Fruit fly (Drosophila melanogaster): ENCODE data around the gene CG32071.

CG32071 gene

dm6 chr3L:11097982-11098663 lies 5.5 kb downstream of the CG32071 start, which contains the start of the genes Irbp18 and APP-BP1:
Gene Irbp18 (minus strand): TSS chr3L:11098186.
Gene APP-BP1 (plus strand): TSS chr3L:11098412.
- peak; percentile 91 for TF ChIP-seq CG17801 (GFP tag; optimal IDR thresholded peaks at IDR 0.05; ENCODE audit: partially characterized antibody)

dm6 chr3L:11096195-11096908 lies 7.3 kb downstream of the CG32071 start, which contains the start of the genes CG46439, Iyd and CG33947:
Gene CG46439 (minus strand): TSS chr3L:11096245.
Gene Iyd (minus strand): TSS chr3L:11096245.
Gene CG33947 (plus strand): TSS chr3L:11096496.
- TF ChIP-seq CG17801 (GFP tag; optimal IDR thresholded peaks at IDR 0.05; ENCODE audit: partially characterized antibody), result peak; percentile 92

- no peak for TF ChIP-seq CG17801 (GFP tag; optimal IDR thresholded peaks at IDR 0.05; ENCODE audit: partially characterized antibody)
These were observed 9.4 kb downstream of the CG32071 start for dm6 chr3L:11094279-11094678.

- TF ChIP-seq CG17801 (GFP tag; optimal IDR thresholded peaks at IDR 0.05; ENCODE audit: partially characterized antibody), result peak; percentile 54
These were observed 10.6 kb downstream of the CG32071 start, which contains the start of gene JIL-1 for dm6 chr3L:11093046-11093520. Gene JIL-1 (minus strand): TSS chr3L:11093193.

dm6 chr3L:11092610-11092961 lies 11.1 kb downstream of the CG32071 start:
- no peak for TF ChIP-seq CG17801 (GFP tag; optimal IDR thresholded peaks at IDR 0.05; ENCODE audit: partially characterized antibody)

- TF ChIP-seq CG17801 (GFP tag; optimal IDR thresholded peaks at IDR 0.05; ENCODE audit: partially characterized antibody), result peak; percentile 56
These were observed 11.6 kb downstream of the CG32071 start for dm6 chr3L:11091943-11092609.

- TF ChIP-seq CG17801 (GFP tag; optimal IDR thresholded peaks at IDR 0.05; ENCODE audit: partially characterized antibody), result peak; percentile 51
These were observed 13.8 kb downstream of the CG32071 start for dm6 chr3L:11089805-11090440.

- TF ChIP-seq CG17801 (GFP tag; optimal IDR thresholded peaks at IDR 0.05; ENCODE audit: partially characterized antibody), result no peak
These were observed 17.9 kb downstream of the CG32071 start for dm6 chr3L:11085810-11086209.

- peak; percentile 93 for TF ChIP-seq CG17801 (GFP tag; optimal IDR thresholded peaks at IDR 0.05; ENCODE audit: partially characterized antibody)
These were observed 19.0 kb downstream of the CG32071 start for dm6 chr3L:11084557-11085231.

dm6 chr3L:11083605-11084004 lies 20.1 kb downstream of the CG32071 start:
- peak; percentile 34 for TF ChIP-seq CG17801 (GFP tag; optimal IDR thresholded peaks at IDR 0.05; ENCODE audit: partially characterized antibody)

dm6 chr3L:11074043-11074853 lies 29.4 kb downstream of the CG32071 start, which contains the start of the genes Pfdn2 and Noc1:
Gene Pfdn2 (minus strand): TSS chr3L:11074388.
Gene Noc1 (plus strand): TSS chr3L:11074769.
- no peak for TF ChIP-seq CG17801 (GFP tag; optimal IDR thresholded peaks at IDR 0.05; ENCODE audit: partially characterized antibody)

dm6 chr3L:11071057-11071456 lies 32.6 kb downstream of the CG32071 start:
- no peak for TF ChIP-seq CG17801 (GFP tag; optimal IDR thresholded peaks at IDR 0.05; ENCODE audit: partially characterized antibody)

- TF ChIP-seq CG17801 (GFP tag; optimal IDR thresholded peaks at IDR 0.05; ENCODE audit: partially characterized antibody), result peak; percentile 48
These were observed 33.3 kb downstream of the CG32071 start, which contains the start of gene Mocs1 for dm6 chr3L:11070372-11070854. Gene Mocs1 (plus strand): TSS chr3L:11070526.
